Fruit fly (Drosophila melanogaster) whole organism, wandering third instar larva: Measurements from ENCODE around the gene CG13461.

Experiments used
- Abd-B ChIP-seq: fragments of >200 bp; optimal IDR thresholded peaks from 2 replicates; lab custom pipeline; 2017; ENCODE audit warnings: missing biosample characterization, missing genetic modification characterization
- GATAd ChIP-seq: sonication (Bioruptor generic); optimal IDR thresholded peaks from 2 replicates; lab custom pipeline; 2016; ENCODE audit warnings: missing biosample characterization, missing genetic modification characterization
- Hr83 ChIP-seq: fragments of 200-300 bp; sonication (Bioruptor generic); optimal IDR thresholded peaks from 2 replicates; lab custom pipeline; 2016; ENCODE audit warnings: missing biosample characterization, mild to moderate bottlenecking, missing genetic modification characterization, moderate library complexity; ENCODE audit not compliant: poor library complexity, severe bottlenecking
- OdsH ChIP-seq: fragments of 200-800 bp; sonication (Bioruptor generic); optimal IDR thresholded peaks from 2 replicates; lab custom pipeline; 2016; ENCODE audit warnings: missing biosample characterization, mild to moderate bottlenecking, missing genetic modification characterization
- Vsx2 ChIP-seq: fragments of 200-300, 225-300 bp; sonication (Bioruptor generic); optimal IDR thresholded peaks from 2 replicates; lab custom pipeline; 2018; ENCODE audit warnings: missing biosample characterization, missing genetic modification characterization; ENCODE audit not compliant: partially characterized antibody
- br ChIP-seq: fragments of 200-800 bp; sonication (Bioruptor generic); optimal IDR thresholded peaks from 2 replicates; lab custom pipeline; 2016; ENCODE audit warnings: missing biosample characterization, missing genetic modification characterization
- brk ChIP-seq: fragments of 200-800 bp; sonication (Bioruptor generic); optimal IDR thresholded peaks from 2 replicates; lab custom pipeline; 2016; ENCODE audit warnings: missing biosample characterization, mild to moderate bottlenecking, missing genetic modification characterization
- fru ChIP-seq: fragments of 200-800 bp; sonication (Bioruptor generic); optimal IDR thresholded peaks from 3 replicates; lab custom pipeline; 2016; ENCODE audit warnings: missing biosample characterization, mild to moderate bottlenecking, missing genetic modification characterization
- lola ChIP-seq: fragments of >200 bp; optimal IDR thresholded peaks from 2 replicates; lab custom pipeline; 2017; ENCODE audit warnings: missing biosample characterization, missing genetic modification characterization
- pan ChIP-seq: fragments of >200 bp; optimal IDR thresholded peaks from 2 replicates; lab custom pipeline; 2017
- rgr ChIP-seq: fragments of 200-800 bp; sonication (Bioruptor generic); optimal IDR thresholded peaks from 3 replicates; lab custom pipeline; 2016; ENCODE audit warnings: missing biosample characterization, mild to moderate bottlenecking, missing genetic modification characterization
- usp ChIP-seq: fragments of >200 bp; optimal IDR thresholded peaks from 2 replicates; lab custom pipeline; 2017; ENCODE audit warnings: missing biosample characterization, missing genetic modification characterization

DNA sequence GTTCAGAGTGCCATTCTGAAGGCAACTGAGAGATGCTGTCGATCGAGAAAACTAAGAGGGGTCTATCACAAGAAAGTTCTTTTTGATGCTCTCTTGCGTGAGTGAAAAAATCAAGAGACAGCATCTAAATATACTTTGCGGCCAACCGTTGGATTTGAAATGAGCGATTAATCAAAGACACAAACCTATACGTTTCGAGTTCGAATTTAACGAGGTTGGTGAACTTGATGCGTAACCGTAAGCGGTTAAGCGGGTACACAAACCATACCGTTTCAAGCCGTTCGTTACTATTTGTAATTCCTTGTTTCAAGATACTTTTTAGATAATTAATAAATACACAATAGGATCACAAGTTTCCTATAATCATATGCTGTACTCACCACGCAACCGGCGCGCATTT, 19.9 kb upstream of the CG13461 start:
- TF ChIP-seq brk (GFP tag; lab: Kevin White, UChicago) (no peak), Vsx2 (GFP tag; lab: Kevin White, UChicago) (no peak), GATAd (GFP tag; lab: Kevin White, UChicago) (no peak), usp (GFP tag; lab: Kevin White, UChicago) (no peak), lola (no peak), Hr83 (GFP tag; lab: Kevin White, UChicago) (no peak), OdsH (GFP tag; lab: Kevin White, UChicago) (no peak), fru (GFP tag; lab: Kevin White, UChicago) (no peak), rgr (GFP tag; lab: Kevin White, UChicago) (no peak), pan (lab: Kevin White, UChicago) (no peak), Abd-B (GFP tag; lab: Kevin White, UChicago) (no peak), br (no peak)
